Worm (Caenorhabditis elegans): ENCODE data around the gene lim-4.

lim-4 gene

DNA sequence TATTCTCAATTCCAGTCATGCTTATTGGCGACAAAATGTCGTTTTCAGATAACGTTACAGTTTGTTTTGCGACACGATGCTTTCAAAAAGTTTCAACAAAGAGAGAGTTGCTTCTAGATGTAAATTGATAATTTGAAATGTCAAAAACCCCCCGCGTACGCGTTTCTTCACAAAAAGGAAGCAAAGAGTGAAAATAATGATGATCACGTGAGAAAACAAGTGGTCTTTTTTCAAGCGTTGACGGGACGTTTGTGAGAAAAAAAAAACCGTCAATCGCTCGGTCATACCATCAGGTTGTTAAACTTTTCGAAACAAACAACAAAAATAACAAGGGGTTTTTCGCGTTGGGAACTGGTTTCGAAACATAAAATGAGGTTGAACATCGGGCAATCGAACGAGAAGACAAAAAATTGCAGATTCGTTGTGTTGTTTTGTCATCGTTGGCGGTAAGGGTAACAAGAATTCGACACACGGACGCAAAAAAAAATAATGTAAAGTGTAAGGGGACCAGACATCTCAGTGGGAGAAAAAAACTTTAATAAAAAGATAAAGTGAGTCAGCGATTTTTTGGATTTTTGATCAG lies 41.2 kb downstream of the lim-4 start (continued):
- no peak for TF ChIP-seq set-16 (GFP tag; IDR thresholded peaks at IDR 0.05)
- TF ChIP-seq zip-11 (GFP tag; IDR thresholded peaks at IDR 0.05), result no peak
- TF ChIP-seq nhr-237 (tag; optimal IDR thresholded peaks at IDR 0.05), result no peak
- TF ChIP-seq dmd-9 (GFP tag; IDR thresholded peaks at IDR 0.05), result no peak
- TF ChIP-seq egl-43 (GFP tag; IDR thresholded peaks at IDR 0.05), result no peak
- TF ChIP-seq T26A8.4 (GFP tag; IDR thresholded peaks at IDR 0.05), result peak; percentile 63
- TF ChIP-seq mxl-2 (GFP tag; conservative IDR thresholded peaks at IDR 0.05), result 0 out of 2 replicates have a peak, but pooled peaks have one; percentile 25
- TF ChIP-seq ctbp-1 (GFP tag; IDR thresholded peaks at IDR 0.05), result no peak
- TF ChIP-seq nhr-11 (tag; optimal IDR thresholded peaks at IDR 0.05), result no peak
- no peak for TF ChIP-seq zfp-2 (tag; optimal IDR thresholded peaks at IDR 0.05)
- no peak for TF ChIP-seq F10B5.3 (tag; optimal IDR thresholded peaks at IDR 0.05)
- no peak for TF ChIP-seq ztf-7 (tag; optimal IDR thresholded peaks at IDR 0.05)
- peak; percentile 71 for TF ChIP-seq nhr-28 (tag; optimal IDR thresholded peaks at IDR 0.05)
- no peak for TF ChIP-seq daf-8 (GFP tag; IDR thresholded peaks at IDR 0.05)
- no peak for TF ChIP-seq hmg-1.1 (GFP tag; IDR thresholded peaks at IDR 0.05)
- TF ChIP-seq nhr-25 (tag; optimal IDR thresholded peaks at IDR 0.05; ENCODE audit: borderline replicate concordance, insufficient read depth), result no peak
- TF ChIP-seq unc-130 (GFP tag; optimal IDR thresholded peaks at IDR 0.05), result no peak
- TF ChIP-seq nhr-42 (GFP tag; IDR thresholded peaks at IDR 0.05), result no peak
- no peak for TF ChIP-seq unc-39 (tag; optimal IDR thresholded peaks at IDR 0.05)
- no peak for TF ChIP-seq ceh-82 (tag; optimal IDR thresholded peaks at IDR 0.05)
- no peak for TF ChIP-seq nhr-111 (GFP tag; optimal IDR thresholded peaks at IDR 0.05)
- TF ChIP-seq fos-1 (tag; optimal IDR thresholded peaks at IDR 0.05), result no peak
- no peak for TF ChIP-seq Y5F2A.4 (GFP tag; optimal IDR thresholded peaks at IDR 0.05)
- TF ChIP-seq spr-1 (tag; optimal IDR thresholded peaks at IDR 0.05), result no peak
- no peak for TF ChIP-seq D1046.2 (GFP tag; IDR thresholded peaks at IDR 0.05)
- TF ChIP-seq arid-1 (GFP tag; conservative IDR thresholded peaks at IDR 0.05), result no peak
- no peak for TF ChIP-seq snpc-1.2 (GFP tag; IDR thresholded peaks at IDR 0.05)
- peak; percentile 89 for TF ChIP-seq hlh-30 (tag; optimal IDR thresholded peaks at IDR 0.05; ENCODE audit: insufficient read depth)
- TF ChIP-seq dpl-1 (GFP tag; optimal IDR thresholded peaks at IDR 0.05), result peak; percentile 24
- TF ChIP-seq ceh-44 (GFP tag; IDR thresholded peaks at IDR 0.05), result no peak
- no peak for TF ChIP-seq daf-12 (tag; optimal IDR thresholded peaks at IDR 0.05)
- TF ChIP-seq php-3 (GFP tag; IDR thresholded peaks at IDR 0.05), result peak; percentile 85
- no peak for TF ChIP-seq attf-4 (tag; optimal IDR thresholded peaks at IDR 0.05)
- no peak for TF ChIP-seq F44E2.7 (GFP tag; IDR thresholded peaks at IDR 0.05)
- peak; percentile 84 for TF ChIP-seq lin-1 (GFP tag; IDR thresholded peaks at IDR 0.05)
- TF ChIP-seq ceh-28 (tag; optimal IDR thresholded peaks at IDR 0.05), result no peak
- TF ChIP-seq sdz-12 (GFP tag; optimal IDR thresholded peaks at IDR 0.05), result no peak
- peak in 1 of 2 experiments; percentile 62 for TF ChIP-seq mdl-1 (tag; optimal IDR thresholded peaks at IDR 0.05)
- no peak for TF ChIP-seq ceh-62 (tag; optimal IDR thresholded peaks at IDR 0.05)
- no peak for TF ChIP-seq daf-19 (GFP tag; conservative IDR thresholded peaks at IDR 0.05)
- no peak for TF ChIP-seq spr-3 (GFP tag; optimal IDR thresholded peaks at IDR 0.05)
- peak in 1 of 2 experiments; percentile 44 for TF ChIP-seq lsy-2 (tag; optimal IDR thresholded peaks at IDR 0.05)
- TF ChIP-seq skn-1 (tag; optimal IDR thresholded peaks at IDR 0.05), result no peak
- peak; percentile 5 for TF ChIP-seq jun-1 (tag; optimal IDR thresholded peaks at IDR 0.05)
- TF ChIP-seq mep-1 (tag; optimal IDR thresholded peaks at IDR 0.05), result peak; percentile 45
- no peak for TF ChIP-seq T20F7.1 (GFP tag; optimal IDR thresholded peaks at IDR 0.05)
- no peak for TF ChIP-seq mes-2 (tag; optimal IDR thresholded peaks at IDR 0.05; ENCODE audit: poor library complexity, severe bottlenecking)
- TF ChIP-seq nhr-48 (tag; optimal IDR thresholded peaks at IDR 0.05), result peak; percentile 57
- TF ChIP-seq ZK337.2 (GFP tag; IDR thresholded peaks at IDR 0.05), result no peak
- TF ChIP-seq ztf-11 (tag; optimal IDR thresholded peaks at IDR 0.05), result no peak
- TF ChIP-seq zag-1 (tag; optimal IDR thresholded peaks at IDR 0.05), result no peak
- no peak for TF ChIP-seq duxl-1 (tag; optimal IDR thresholded peaks at IDR 0.05; ENCODE audit: poor library complexity)
